Fruit fly (Drosophila melanogaster) whole organism, embryonic: Measurements from ENCODE around the gene ATPsynB.

ENCODE experiments used
- Bgb ChIP-seq: fragments of 200-800 bp; sonication (Bioruptor generic); IDR thresholded peaks from 2 replicates; pipeline ENCODE4 v1.3.6; 2022; ENCODE audit warnings: missing biosample characterization, missing genetic modification characterization; ENCODE audit not compliant: partially characterized antibody
- CG1024 ChIP-seq: fragments of 200-800 bp; sonication (Bioruptor generic); IDR thresholded peaks from 2 replicates; pipeline ENCODE4 v1.3.6; 2022; ENCODE audit warnings: missing biosample characterization, missing genetic modification characterization
- CG10274 ChIP-seq: fragments of 200-800 bp; sonication (Bioruptor generic); optimal IDR thresholded peaks from 3 replicates; lab custom pipeline; 2017; ENCODE audit warnings: missing biosample characterization, mild to moderate bottlenecking, missing genetic modification characterization
- CG10321 ChIP-seq: fragments of 200-800 bp; sonication (Bioruptor generic); IDR thresholded peaks from 2 replicates; pipeline ENCODE4 v1.3.6; 2022; ENCODE audit warnings: missing biosample characterization, missing genetic modification characterization
- CG11093 ChIP-seq: fragments of 200-800 bp; sonication (Bioruptor generic); IDR thresholded peaks from 3 replicates; pipeline ENCODE4 v1.3.6; 2022; ENCODE audit warnings: missing biosample characterization, missing genetic modification characterization
- CG13123 ChIP-seq: fragments of 200-800 bp; sonication (Bioruptor generic); optimal IDR thresholded peaks from 2 replicates; lab custom pipeline; 2016; ENCODE audit warnings: missing biosample characterization, missing genetic modification characterization
- CG13424 ChIP-seq: fragments of 200-800 bp; sonication (Bioruptor generic); optimal IDR thresholded peaks from 2 replicates; lab custom pipeline; 2019; ENCODE audit warnings: missing biosample characterization, mild to moderate bottlenecking, missing genetic modification characterization, moderate library complexity
- CG14965 ChIP-seq: fragments of 200-800 bp; sonication (Bioruptor generic); optimal IDR thresholded peaks from 2 replicates; lab custom pipeline; 2016; ENCODE audit warnings: missing biosample characterization, missing genetic modification characterization, borderline replicate concordance
- CG16863 ChIP-seq: fragments of 200-800 bp; sonication (Bioruptor generic); optimal IDR thresholded peaks from 3 replicates; lab custom pipeline; 2016; ENCODE audit warnings: missing biosample characterization, missing genetic modification characterization
- CG2129 ChIP-seq: fragments of 200-800 bp; sonication (Bioruptor generic); IDR thresholded peaks from 2 replicates; pipeline ENCODE4 v1.3.6; 2022; ENCODE audit warnings: missing biosample characterization, missing genetic modification characterization; ENCODE audit not compliant: partially characterized antibody
- CG2199 ChIP-seq: fragments of 200-800 bp; sonication (Bioruptor generic); IDR thresholded peaks from 3 replicates; pipeline ENCODE4 v1.3.6; 2022; ENCODE audit warnings: missing biosample characterization, missing genetic modification characterization
- CG31224 ChIP-seq: fragments of 200-800 bp; sonication (Bioruptor generic); IDR thresholded peaks from 2 replicates; pipeline ENCODE4 v1.3.6; 2022; ENCODE audit warnings: missing biosample characterization, missing genetic modification characterization
- CG3163 ChIP-seq: fragments of 200-800 bp; sonication (Bioruptor generic); optimal IDR thresholded peaks from 3 replicates; lab custom pipeline; 2016; ENCODE audit warnings: missing biosample characterization, missing genetic modification characterization
- CG3726 ChIP-seq: fragments of 200-800 bp; sonication (Bioruptor generic); IDR thresholded peaks from 3 replicates; pipeline ENCODE4, ENCODE4 v1.3.6; 2022; ENCODE audit warnings: missing biosample characterization, missing genetic modification characterization
- CG4424 ChIP-seq: fragments of 200-800 bp; sonication (Bioruptor generic); optimal IDR thresholded peaks from 3 replicates; lab custom pipeline; 2016; ENCODE audit warnings: missing biosample characterization, missing genetic modification characterization
- CG4617 ChIP-seq: fragments of 200-800 bp; sonication (Bioruptor generic); optimal IDR thresholded peaks from 3 replicates; lab custom pipeline; 2016; ENCODE audit warnings: missing biosample characterization, missing genetic modification characterization, borderline replicate concordance
- CG4854 ChIP-seq: fragments of 200-800 bp; sonication (Bioruptor generic); optimal IDR thresholded peaks from 2 replicates; lab custom pipeline; 2016; ENCODE audit warnings: missing biosample characterization, missing genetic modification characterization, inconsistent platforms
- CG5245 ChIP-seq: fragments of 200-800 bp; sonication (Bioruptor generic); optimal IDR thresholded peaks from 3 replicates; lab custom pipeline; 2016; ENCODE audit warnings: missing biosample characterization, missing genetic modification characterization
- CG6765 ChIP-seq: fragments of 200-800 bp; sonication (Bioruptor generic); optimal IDR thresholded peaks from 3 replicates; lab custom pipeline; 2017; ENCODE audit warnings: missing biosample characterization, mild to moderate bottlenecking, missing genetic modification characterization
- CG8359 ChIP-seq: fragments of 200-800 bp; sonication (Bioruptor generic); optimal IDR thresholded peaks from 2 replicates; lab custom pipeline; 2017; ENCODE audit warnings: missing biosample characterization, mild to moderate bottlenecking, missing genetic modification characterization, borderline replicate concordance
- CG9932 ChIP-seq: fragments of 200-800 bp; sonication (Bioruptor generic); IDR thresholded peaks from 2 replicates; pipeline ENCODE4 v1.3.6; 2022; ENCODE audit warnings: missing biosample characterization, missing genetic modification characterization
- CHES-1-like ChIP-seq: fragments of 200-800 bp; sonication (Bioruptor generic); optimal IDR thresholded peaks from 2 replicates; lab custom pipeline; 2016; ENCODE audit warnings: missing biosample characterization, missing genetic modification characterization
- Drgx ChIP-seq: fragments of 200-800 bp; sonication (Bioruptor generic); IDR thresholded peaks from 2 replicates; pipeline ENCODE4 v1.3.6; 2022; ENCODE audit warnings: missing biosample characterization, missing genetic modification characterization
- HLH3B ChIP-seq: fragments of 200-800 bp; sonication (Bioruptor generic); IDR thresholded peaks from 2 replicates; pipeline ENCODE4 v1.3.6; 2022; ENCODE audit warnings: missing biosample characterization, missing genetic modification characterization
- Hr78 ChIP-seq, 2 experiments: fragments of 200-800 bp in 1 of 2; fragments of >200 bp in 1 of 2; sonication (Bioruptor generic) in 1 of 2; optimal IDR thresholded peaks; 2 replicates each; lab custom pipeline; 2017 to 2019; ENCODE audit warnings: missing biosample characterization in 2 of 2, missing genetic modification characterization in 2 of 2, mild to moderate bottlenecking in 1 of 2, moderate library complexity in 1 of 2
- Meics ChIP-seq: fragments of 200-800 bp; sonication (Bioruptor generic); optimal IDR thresholded peaks from 2 replicates; lab custom pipeline; 2017; ENCODE audit warnings: missing biosample characterization, mild to moderate bottlenecking, missing genetic modification characterization
- Myb ChIP-seq: fragments of 200-800 bp; sonication (Bioruptor generic); optimal IDR thresholded peaks from 2 replicates; lab custom pipeline; 2016; ENCODE audit warnings: missing biosample characterization, missing genetic modification characterization
- NfI ChIP-seq: fragments of 200-800 bp; sonication (Bioruptor generic); optimal IDR thresholded peaks from 3 replicates; lab custom pipeline; 2018; ENCODE audit warnings: missing biosample characterization, mild to moderate bottlenecking, missing genetic modification characterization, moderate library complexity
- Rfx ChIP-seq: fragments of 200-800 bp; sonication (Bioruptor generic); IDR thresholded peaks from 2 replicates; pipeline ENCODE4 v1.3.6; 2022; ENCODE audit warnings: missing biosample characterization, missing genetic modification characterization
- Rx ChIP-seq: fragments of 200-800 bp; sonication (Bioruptor generic); IDR thresholded peaks from 2 replicates; pipeline ENCODE4 v1.3.6; 2022; ENCODE audit warnings: missing biosample characterization, missing genetic modification characterization
- Scr ChIP-seq: fragments of 200-800 bp; sonication (Bioruptor generic); IDR thresholded peaks from 2 replicates; pipeline ENCODE4 v1.3.6; 2022; ENCODE audit warnings: missing biosample characterization, missing genetic modification characterization; ENCODE audit not compliant: partially characterized antibody
- Taf1 ChIP-seq: fragments of 200-800 bp; sonication (Bioruptor generic); IDR thresholded peaks from 2 replicates; pipeline ENCODE4 v1.3.6; 2022; ENCODE audit warnings: missing biosample characterization, missing genetic modification characterization
- ab ChIP-seq: fragments of 200-800 bp; sonication (Bioruptor generic); optimal IDR thresholded peaks from 2 replicates; lab custom pipeline; 2016; ENCODE audit warnings: missing biosample characterization, missing genetic modification characterization
- cg ChIP-seq: fragments of 200-800 bp; sonication (Bioruptor generic); optimal IDR thresholded peaks from 3 replicates; lab custom pipeline; 2019; ENCODE audit warnings: missing biosample characterization, mild to moderate bottlenecking, missing genetic modification characterization, moderate library complexity
- croc ChIP-seq: fragments of 200-800 bp; sonication (Bioruptor generic); conservative IDR thresholded peaks from 3 replicates; pipeline ENCODE4 v1.3.6; 2022; ENCODE audit warnings: missing biosample characterization, missing genetic modification characterization
- dimm ChIP-seq: fragments of 200-800 bp; sonication (Bioruptor generic); IDR thresholded peaks from 2 replicates; pipeline ENCODE4 v1.3.6; 2022; ENCODE audit warnings: missing biosample characterization, missing genetic modification characterization
- emc ChIP-seq: fragments of 200-800 bp; sonication (Bioruptor generic); optimal IDR thresholded peaks from 2 replicates; lab custom pipeline; 2016; ENCODE audit warnings: missing biosample characterization, missing genetic modification characterization
- ems ChIP-seq: fragments of 200-800 bp; sonication (Bioruptor generic); optimal IDR thresholded peaks from 3 replicates; lab custom pipeline; 2016; ENCODE audit warnings: missing biosample characterization, missing genetic modification characterization
- fd102C ChIP-seq: fragments of 200-800 bp; sonication (Bioruptor generic); optimal IDR thresholded peaks from 2 replicates; lab custom pipeline; 2018; ENCODE audit warnings: missing biosample characterization, mild to moderate bottlenecking, missing genetic modification characterization, moderate library complexity
- gem ChIP-seq: fragments of 200-800 bp; sonication (Bioruptor generic); optimal IDR thresholded peaks from 2 replicates; lab custom pipeline; 2019; ENCODE audit warnings: missing biosample characterization, mild to moderate bottlenecking, missing genetic modification characterization, moderate library complexity
- gsb-n ChIP-seq: fragments of 200-800 bp; sonication (Bioruptor generic); optimal IDR thresholded peaks from 3 replicates; lab custom pipeline; 2018; ENCODE audit warnings: missing biosample characterization, mild to moderate bottlenecking, missing genetic modification characterization
- ind ChIP-seq: fragments of 200-800 bp; sonication (Bioruptor generic); optimal IDR thresholded peaks from 3 replicates; lab custom pipeline; 2016; ENCODE audit warnings: missing biosample characterization, missing genetic modification characterization
- inv ChIP-seq: fragments of 200-800 bp; sonication (Bioruptor generic); IDR thresholded peaks from 2 replicates; pipeline ENCODE4 v1.3.6; 2022; ENCODE audit warnings: missing biosample characterization, missing genetic modification characterization; ENCODE audit not compliant: partially characterized antibody
- p53 ChIP-seq: fragments of 200-800 bp; sonication (Bioruptor generic); optimal IDR thresholded peaks from 2 replicates; lab custom pipeline; 2016; ENCODE audit warnings: missing biosample characterization, missing genetic modification characterization
- ro ChIP-seq: fragments of 200-800 bp; sonication (Bioruptor generic); IDR thresholded peaks from 2 replicates; pipeline ENCODE4 v1.3.6; 2022; ENCODE audit warnings: missing biosample characterization, missing genetic modification characterization
- schlank ChIP-seq: fragments of 200-800 bp; sonication (Bioruptor generic); optimal IDR thresholded peaks from 2 replicates; lab custom pipeline; 2018; ENCODE audit warnings: missing biosample characterization, mild to moderate bottlenecking, missing genetic modification characterization
- slp2 ChIP-seq: fragments of 200-800 bp; sonication (Bioruptor generic); optimal IDR thresholded peaks from 2 replicates; lab custom pipeline; 2016; ENCODE audit warnings: missing biosample characterization, missing genetic modification characterization
- sob ChIP-seq: fragments of 200-800 bp; sonication (Bioruptor generic); IDR thresholded peaks from 2 replicates; pipeline ENCODE4 v1.3.6; 2022; ENCODE audit warnings: missing biosample characterization, missing genetic modification characterization
- tna ChIP-seq: fragments of 200-800 bp; sonication (Bioruptor generic); IDR thresholded peaks from 2 replicates; pipeline ENCODE4 v1.3.6; 2022; ENCODE audit warnings: missing biosample characterization, missing genetic modification characterization; ENCODE audit not compliant: partially characterized antibody
- zf30C ChIP-seq: fragments of 200-800 bp; sonication (Bioruptor generic); optimal IDR thresholded peaks from 3 replicates; lab custom pipeline; 2018; ENCODE audit warnings: missing biosample characterization, mild to moderate bottlenecking, missing genetic modification characterization

ATPsynB gene

DNA sequence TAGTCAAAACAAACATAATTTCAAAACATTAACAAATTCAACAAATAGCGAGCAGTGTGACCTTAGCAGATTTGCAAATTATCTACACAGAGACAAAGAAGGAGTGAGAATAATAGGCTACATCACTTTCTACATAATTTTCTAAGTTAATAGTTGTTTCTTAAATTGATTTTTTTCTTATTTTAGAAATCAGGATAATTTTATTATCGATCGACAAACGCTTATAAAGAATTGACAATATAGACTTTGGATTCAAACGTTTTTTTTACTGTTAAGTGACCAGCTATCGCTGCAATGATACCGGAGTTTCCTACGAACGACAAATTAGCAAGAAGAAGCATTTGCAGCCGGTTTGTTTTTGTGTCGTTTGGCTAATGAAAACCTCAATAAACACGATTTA, 6.7 kb upstream of the ATPsynB start, which contains the start of the genes nbs and defl (continued):
- TF ChIP-seq ab (GFP tag; lab: Kevin White, UChicago) = no peak
- peak; percentile 63 for TF ChIP-seq HLH3B (GFP tag; lab: Robert Waterston, UW)
- TF ChIP-seq NfI (GFP tag; lab: Kevin White, UChicago) = peak; percentile 41
- no peak for TF ChIP-seq schlank (tag; lab: Kevin White, UChicago)
- TF ChIP-seq CG3163 (GFP tag; lab: Kevin White, UChicago) = peak; percentile 6
- TF ChIP-seq Myb = peak; percentile 48
- TF ChIP-seq emc (GFP tag; lab: Kevin White, UChicago) = peak; percentile 56
- no peak for TF ChIP-seq CG2129 (GFP tag; lab: Robert Waterston, UW)
- no peak for TF ChIP-seq ro
- TF ChIP-seq cg (GFP tag; lab: Kevin White, UChicago) = no peak
- TF ChIP-seq CG3726 (GFP tag; lab: Robert Waterston, UW) = peak; percentile 13; the same call in 1 of the 3 replicates
- TF ChIP-seq CG10274 (GFP tag; lab: Kevin White, UChicago) = no peak
- TF ChIP-seq Rfx (GFP tag; lab: Robert Waterston, UW) = peak; percentile 81
- TF ChIP-seq CG13123 (GFP tag; lab: Kevin White, UChicago) = peak; percentile 46
- peak; percentile 88 for TF ChIP-seq CG9932
- peak; percentile 66 for TF ChIP-seq Meics
- no peak for TF ChIP-seq CG6765 (GFP tag; lab: Kevin White, UChicago)
- TF ChIP-seq CG14965 = no peak
- TF ChIP-seq CG5245 (GFP tag; lab: Kevin White, UChicago) = peak; percentile 32
- TF ChIP-seq CG31224 (GFP tag; lab: Robert Waterston, UW) = peak; percentile 46
- TF ChIP-seq tna (GFP tag; lab: Robert Waterston, UW) = no peak
- TF ChIP-seq CG1024 (GFP tag; lab: Robert Waterston, UW) = peak; percentile 33; the same call in 1 of the 2 replicates
- peak; percentile 75 for TF ChIP-seq CG4617 (GFP tag; lab: Kevin White, UChicago)
- peak; percentile 66; the same call in 1 of the 3 replicates for TF ChIP-seq CG11093 (GFP tag; lab: Robert Waterston, UW)
- peak; percentile 49 for TF ChIP-seq CG16863 (GFP tag; lab: Kevin White, UChicago)
- no peak for TF ChIP-seq CG10321 (GFP tag; lab: Robert Waterston, UW)
- TF ChIP-seq ems (GFP tag; lab: Kevin White, UChicago) = peak; percentile 75
- peak; percentile 61 for TF ChIP-seq slp2
- TF ChIP-seq CG4854 (GFP tag; lab: Kevin White, UChicago) = peak; percentile 48
- TF ChIP-seq inv (GFP tag; lab: Robert Waterston, UW) = peak; percentile 40; the same call in 1 of the 2 replicates
- peak; percentile 76 for TF ChIP-seq CHES-1-like (GFP tag; lab: Kevin White, UChicago)
- TF ChIP-seq Bgb (GFP tag; lab: Robert Waterston, UW) = peak; percentile 12; the same call in 1 of the 2 replicates
- peak; percentile 56; the same call in 1 of the 2 replicates for TF ChIP-seq Rx (GFP tag; lab: Robert Waterston, UW)
- TF ChIP-seq p53 (GFP tag; lab: Kevin White, UChicago) = no peak
- no peak for TF ChIP-seq gsb-n (tag; lab: Kevin White, UChicago)
- TF ChIP-seq CG4424 (GFP tag; lab: Kevin White, UChicago) = peak; percentile 65
- TF ChIP-seq dimm (GFP tag; lab: Robert Waterston, UW) = no peak
- peak; percentile 97 for TF ChIP-seq zf30C (GFP tag; lab: Kevin White, UChicago)
- peak; percentile 46 for TF ChIP-seq Taf1 (GFP tag; lab: Robert Waterston, UW)
- TF ChIP-seq fd102C (GFP tag; lab: Kevin White, UChicago) = no peak
- no peak for TF ChIP-seq gem (tag; lab: Kevin White, UChicago)
- peak; percentile 55 for TF ChIP-seq croc (GFP tag; lab: Robert Waterston, UW)
- peak; percentile 81 for TF ChIP-seq CG13424 (tag; lab: Kevin White, UChicago)
- no peak for TF ChIP-seq CG8359 (GFP tag; lab: Kevin White, UChicago)
- TF ChIP-seq ind = peak; percentile 75
- TF ChIP-seq CG2199 = no peak
- TF ChIP-seq Drgx (GFP tag; lab: Robert Waterston, UW) = peak; percentile 50; the same call in 1 of the 2 replicates
- TF ChIP-seq Scr (GFP tag; lab: Robert Waterston, UW) = peak; percentile 65
- no peak for TF ChIP-seq Hr78 (GFP tag; optimal IDR thresholded peaks at IDR 0.05; lab: Kevin White, UChicago)
- TF ChIP-seq sob (GFP tag; lab: Robert Waterston, UW) = peak; percentile 87
